Worm (Caenorhabditis elegans) whole organism, L3 larva: Measurements from ENCODE around the gene atf-4.

Experiments
- ama-1 ChIP-seq: fragments of 150-350 bp; optimal IDR thresholded peaks from 2 replicates; lab custom pipeline; 2018
- ceh-28 ChIP-seq: fragments of 150-350 bp; optimal IDR thresholded peaks from 2 replicates; lab custom pipeline; 2014; ENCODE audit warnings: missing biosample characterization, missing genetic modification reagents, missing genetic modification characterization
- ceh-82 ChIP-seq: fragments of 150-350 bp; optimal IDR thresholded peaks from 2 replicates; lab custom pipeline; 2014; ENCODE audit warnings: missing biosample characterization, missing genetic modification characterization
- lin-15B ChIP-seq: fragments of 150-350 bp; optimal IDR thresholded peaks from 2 replicates; lab custom pipeline; 2014; ENCODE audit warnings: missing biosample characterization, missing genetic modification characterization
- nhr-11 ChIP-seq: fragments of 150-350 bp; optimal IDR thresholded peaks from 2 replicates; lab custom pipeline; 2014; ENCODE audit warnings: missing biosample characterization, missing genetic modification characterization
- nhr-28 ChIP-seq: fragments of 150-350 bp; optimal IDR thresholded peaks from 2 replicates; lab custom pipeline; 2014; ENCODE audit warnings: missing biosample characterization, missing genetic modification characterization
- tbx-2 ChIP-seq: sonication (generic microtip); optimal IDR thresholded peaks from 2 replicates; lab custom pipeline; 2016; ENCODE audit warnings: mild to moderate bottlenecking, missing genetic modification characterization, missing compliant biosample characterization
- zag-1 ChIP-seq: fragments of 150-350 bp; optimal IDR thresholded peaks from 2 replicates; lab custom pipeline; 2014; ENCODE audit warnings: missing biosample characterization, missing genetic modification characterization

DNA sequence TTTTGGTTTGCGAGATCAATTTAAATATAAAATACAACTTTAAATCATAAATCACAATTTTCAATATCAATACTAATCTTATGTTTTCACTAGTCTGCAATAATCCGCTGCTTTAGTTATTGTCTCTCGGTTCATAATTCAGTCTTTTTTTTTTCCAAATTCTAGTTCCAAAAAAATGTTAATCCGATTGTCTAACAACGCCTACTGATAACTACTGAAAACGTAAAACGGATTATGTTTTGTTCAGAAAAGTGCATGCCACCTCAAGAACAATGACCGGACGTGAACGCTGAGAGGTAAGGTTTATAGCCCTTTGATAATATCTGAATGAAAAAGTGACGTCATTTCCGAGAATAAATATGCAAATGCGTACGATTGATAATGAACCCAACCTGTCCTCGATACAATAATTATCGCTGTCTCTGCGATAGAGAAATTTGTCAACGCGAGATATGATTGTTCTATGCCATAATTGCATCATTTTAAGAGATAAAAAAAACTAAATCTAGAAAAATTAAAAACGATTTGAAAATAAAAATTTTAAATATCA is 17.3 kb downstream of the atf-4 start, which contains the start of gene sprr-2:
- no peak for TF ChIP-seq nhr-11 (tag; lab: Kevin White, UChicago)
- no peak for TF ChIP-seq tbx-2
- no peak for TF ChIP-seq ama-1 (lab: Kevin White, UChicago)
- no peak for TF ChIP-seq ceh-28
- no peak for TF ChIP-seq lin-15B
- no peak for TF ChIP-seq zag-1 (tag; lab: Kevin White, UChicago)
- TF ChIP-seq ceh-82 (tag; lab: Kevin White, UChicago) = no peak
- no peak for TF ChIP-seq nhr-28 (tag; lab: Kevin White, UChicago)
